Worm (Caenorhabditis elegans) whole organism, midembryonic: ENCODE results near the gene Y73F8A.5.

Experiments used
- T22C8.4 ChIP-seq: fragments of 200-800 bp; sonication (Bioruptor generic); IDR thresholded peaks from 2 replicates; pipeline ENCODE4 v1.3.6; 2022; ENCODE audit warnings: missing genetic modification characterization, missing compliant biosample characterization
- cog-1 ChIP-seq: sonication (generic microtip); optimal IDR thresholded peaks from 2 replicates; lab custom pipeline; 2016; ENCODE audit warnings: missing genetic modification characterization, missing compliant biosample characterization
- flt-1 ChIP-seq: fragments of 200-800 bp; sonication (Bioruptor generic); IDR thresholded peaks from 2 replicates; pipeline ENCODE4 v1.3.6; 2022; ENCODE audit warnings: missing genetic modification characterization, missing compliant biosample characterization
- med-1 ChIP-seq: sonication (generic microtip); optimal IDR thresholded peaks from 2 replicates; lab custom pipeline; 2017; ENCODE audit warnings: missing genetic modification characterization, mild to moderate bottlenecking, missing compliant biosample characterization, antibody characterized with exemption, missing genetic modification reagents; ENCODE audit not compliant: insufficient read depth
- ref-1 ChIP-seq: fragments of 200-800 bp; sonication (Bioruptor generic); conservative IDR thresholded peaks from 2 replicates; pipeline ENCODE4 v1.3.6; 2022; ENCODE audit warnings: missing genetic modification reagents, missing genetic modification characterization, missing compliant biosample characterization
- tab-1 ChIP-seq: fragments of 200-800 bp; sonication (Bioruptor generic); IDR thresholded peaks from 2 replicates; pipeline ENCODE4 v1.3.6; 2022; ENCODE audit warnings: missing genetic modification characterization, missing compliant biosample characterization
- ztf-29 ChIP-seq: fragments of 200-800 bp; sonication (Bioruptor generic); IDR thresholded peaks from 2 replicates; pipeline ENCODE4 v1.3.6; 2022; ENCODE audit warnings: missing genetic modification reagents, missing genetic modification characterization, missing compliant biosample characterization

DNA sequence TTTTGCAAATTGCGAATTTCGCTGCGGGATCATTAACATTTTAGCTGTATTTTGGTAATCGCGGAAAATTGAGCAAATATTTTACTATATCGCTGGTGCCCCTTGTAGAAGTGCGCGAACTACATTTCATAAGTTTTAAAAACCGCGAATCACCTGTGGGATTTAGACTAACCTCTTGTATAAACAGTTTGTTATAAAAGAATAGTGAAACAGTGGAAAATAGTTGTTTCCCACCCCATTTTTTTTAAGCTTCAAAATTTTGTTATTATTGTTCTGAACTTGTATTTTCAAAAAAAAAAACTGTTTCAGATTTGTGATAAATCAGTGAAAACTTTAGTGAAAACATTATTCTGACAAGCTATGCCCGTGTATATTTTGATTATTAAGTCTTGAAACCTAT, 55.8 kb downstream of the Y73F8A.5 start:
- no peak for TF ChIP-seq flt-1
- no peak for TF ChIP-seq ref-1 (GFP tag; lab: Robert Waterston, UW)
- no peak for TF ChIP-seq T22C8.4 (GFP tag; lab: Robert Waterston, UW)
- TF ChIP-seq cog-1 (tag; lab: Kevin White, UChicago) = no peak
- no peak for TF ChIP-seq tab-1
- no peak for TF ChIP-seq ztf-29 (GFP tag; lab: Robert Waterston, UW)
- no peak for TF ChIP-seq med-1 (GFP tag; lab: Kevin White, UChicago)
